Worm (Caenorhabditis elegans) whole organism, mixed stage, embryonic: Measurements from ENCODE around the gene hgrs-1.

Experiments
- blmp-1 ChIP-seq: fragments of 150-350 bp; optimal IDR thresholded peaks from 2 replicates; lab custom pipeline; 2014; ENCODE audit warnings: missing biosample characterization, missing genetic modification characterization
- lin-13 ChIP-seq: fragments of 150-350 bp; optimal IDR thresholded peaks from 2 replicates; lab custom pipeline; 2014; ENCODE audit warnings: missing biosample characterization, missing genetic modification characterization
- lsy-2 ChIP-seq: fragments of 150-350 bp; optimal IDR thresholded peaks from 2 replicates; lab custom pipeline; 2014; ENCODE audit warnings: missing biosample characterization, missing genetic modification characterization
- mab-5 ChIP-seq: fragments of 150-350 bp; optimal IDR thresholded peaks from 2 replicates; lab custom pipeline; 2014; ENCODE audit warnings: missing biosample characterization, missing genetic modification characterization
- nhr-12 ChIP-seq: fragments of 150-350 bp; optimal IDR thresholded peaks from 2 replicates; lab custom pipeline; 2014; ENCODE audit warnings: missing biosample characterization, missing genetic modification characterization
- nhr-28 ChIP-seq: fragments of 150-350 bp; optimal IDR thresholded peaks from 2 replicates; lab custom pipeline; 2014; ENCODE audit warnings: missing biosample characterization, missing genetic modification characterization
- snpc-4 ChIP-seq: fragments of 150-350 bp; optimal IDR thresholded peaks from 2 replicates; lab custom pipeline; 2014; ENCODE audit warnings: missing biosample characterization, missing genetic modification characterization
- sptf-1 ChIP-seq: sonication (generic microtip); optimal IDR thresholded peaks from 2 replicates; lab custom pipeline; 2017; ENCODE audit warnings: mild to moderate bottlenecking, missing genetic modification characterization, moderate library complexity, missing compliant biosample characterization

- TF ChIP-seq sptf-1 (tag; lab: Kevin White, UChicago), result no peak
- TF ChIP-seq mab-5 (tag; lab: Kevin White, UChicago), result no peak
- TF ChIP-seq nhr-28, result no peak
- no peak for TF ChIP-seq lin-13
- TF ChIP-seq snpc-4 (tag; lab: Kevin White, UChicago), result no peak
- no peak for TF ChIP-seq nhr-12 (tag; lab: Kevin White, UChicago)
- no peak for TF ChIP-seq lsy-2
- no peak for TF ChIP-seq blmp-1 (tag; lab: Kevin White, UChicago)
Measured at ce11 chrIV:8174792-8175191, 31.1 kb downstream of the hgrs-1 start.
